Fruit fly (Drosophila melanogaster): ENCODE data around the gene CG10559.

CG10559 gene

dm6 chr3R:25281165-25281564, 34.8 kb downstream of the CG10559 start, which contains the start of gene CG11892 (continued):
- peak; percentile 44 for TF ChIP-seq CG17385 (GFP tag; optimal IDR thresholded peaks at IDR 0.05)
- peak; percentile 15 for TF ChIP-seq lilli (GFP tag; optimal IDR thresholded peaks at IDR 0.05)
- peak; percentile 88 for TF ChIP-seq Ets65A (GFP tag)
- TF ChIP-seq ash1 (GFP tag; optimal IDR thresholded peaks at IDR 0.05), result peak; percentile 45
- TF ChIP-seq BtbVII (GFP tag; optimal IDR thresholded peaks at IDR 0.05), result peak; percentile 52
- peak; percentile 26 for TF ChIP-seq CG10209 (GFP tag; optimal IDR thresholded peaks at IDR 0.05)
- no peak for TF ChIP-seq lola (GFP tag; optimal IDR thresholded peaks at IDR 0.05)
- peak; percentile 48 for TF ChIP-seq sug (tag; optimal IDR thresholded peaks at IDR 0.05)
- peak; percentile 58 for TF ChIP-seq PHDP (tag; optimal IDR thresholded peaks at IDR 0.05)
- TF ChIP-seq ara (GFP tag; IDR thresholded peaks at IDR 0.05), result 0 out of 2 replicates have a peak, but pooled peaks have one; percentile 43
- no peak for TF ChIP-seq Doc2 (GFP tag; IDR thresholded peaks at IDR 0.05)
- TF ChIP-seq tap (tag; optimal IDR thresholded peaks at IDR 0.05), result peak; percentile 52
- TF ChIP-seq CG1602 (GFP tag; optimal IDR thresholded peaks at IDR 0.05), result no peak
- TF ChIP-seq CG16779 (GFP tag; IDR thresholded peaks at IDR 0.05), result no peak
- peak; percentile 18 for TF ChIP-seq CG12299 (tag; optimal IDR thresholded peaks at IDR 0.05)
- TF ChIP-seq HmgZ (tag; optimal IDR thresholded peaks at IDR 0.05), result peak; percentile 32
- TF ChIP-seq CG8281 (tag; optimal IDR thresholded peaks at IDR 0.05), result peak; percentile 19
- peak; percentile 60 for TF ChIP-seq CG15269 (tag; optimal IDR thresholded peaks at IDR 0.05)
- peak; percentile 52 for TF ChIP-seq CG13424 (tag; optimal IDR thresholded peaks at IDR 0.05)
- peak; percentile 30 for TF ChIP-seq CG6765 (GFP tag; optimal IDR thresholded peaks at IDR 0.05)
- TF ChIP-seq lab (GFP tag; optimal IDR thresholded peaks at IDR 0.05), result peak; percentile 83
- no peak for TF ChIP-seq ems (GFP tag; optimal IDR thresholded peaks at IDR 0.05)
- 0 out of 3 replicates have a peak, but pooled peaks have one; percentile 20 for TF ChIP-seq CG11695 (GFP tag; IDR thresholded peaks at IDR 0.05)
- TF ChIP-seq CG1603 (tag; optimal IDR thresholded peaks at IDR 0.05), result peak; percentile 56
- peak; percentile 46 for TF ChIP-seq CG18619 (GFP tag; optimal IDR thresholded peaks at IDR 0.05)
- TF ChIP-seq fd64A (GFP tag; optimal IDR thresholded peaks at IDR 0.05), result peak; percentile 19
- TF ChIP-seq CG6854 (GFP tag; optimal IDR thresholded peaks at IDR 0.05), result peak; percentile 40
- peak; percentile 41 for TF ChIP-seq NfI (GFP tag; optimal IDR thresholded peaks at IDR 0.05)
- peak; percentile 82 for TF ChIP-seq ATbp (GFP tag; optimal IDR thresholded peaks at IDR 0.05)
- peak; percentile 73 for TF ChIP-seq CG17912 (GFP tag; optimal IDR thresholded peaks at IDR 0.05)
- TF ChIP-seq CG3407 (GFP tag; optimal IDR thresholded peaks at IDR 0.05), result peak; percentile 42
- TF ChIP-seq gem (tag; optimal IDR thresholded peaks at IDR 0.05), result peak; percentile 53
- peak; percentile 21 for TF ChIP-seq org-1 (GFP tag; optimal IDR thresholded peaks at IDR 0.05)
- peak; percentile 69; the same call in 1 of the 3 replicates for TF ChIP-seq ci (GFP tag; IDR thresholded peaks at IDR 0.05)
- TF ChIP-seq Trl (optimal IDR thresholded peaks at IDR 0.05), result no peak
- TF ChIP-seq Trl (GFP tag; optimal IDR thresholded peaks at IDR 0.05), result no peak
- TF ChIP-seq CG2120 (GFP tag; optimal IDR thresholded peaks at IDR 0.05), result peak; percentile 44
- TF ChIP-seq CG4707 (GFP tag; optimal IDR thresholded peaks at IDR 0.05), result peak; percentile 39
- peak; percentile 72 for TF ChIP-seq CG10543 (GFP tag; optimal IDR thresholded peaks at IDR 0.05)
- peak; percentile 66 for TF ChIP-seq odd (GFP tag; optimal IDR thresholded peaks at IDR 0.05)
- no peak for TF ChIP-seq CkIIα-i1 (GFP tag; IDR thresholded peaks at IDR 0.05)
- TF ChIP-seq CG4328 (GFP tag; optimal IDR thresholded peaks at IDR 0.05), result peak; percentile 4
- TF ChIP-seq CG9817 (tag; optimal IDR thresholded peaks at IDR 0.05), result peak; percentile 52
- peak; percentile 6 for TF ChIP-seq YL-1 (GFP tag; optimal IDR thresholded peaks at IDR 0.05)
- peak; percentile 81 for TF ChIP-seq CG12071 (GFP tag; optimal IDR thresholded peaks at IDR 0.05)
- TF ChIP-seq fd3F (GFP tag; optimal IDR thresholded peaks at IDR 0.05), result peak; percentile 28
- TF ChIP-seq Asciz (GFP tag; optimal IDR thresholded peaks at IDR 0.05), result peak; percentile 42
- TF ChIP-seq CG11723 (GFP tag; optimal IDR thresholded peaks at IDR 0.05), result peak; percentile 11
- TF ChIP-seq caup (GFP tag; optimal IDR thresholded peaks at IDR 0.05; ENCODE audit: severe bottlenecking), result peak; percentile 58
- TF ChIP-seq Hey (tag; optimal IDR thresholded peaks at IDR 0.05), result peak; percentile 53

All from whole organism, embryonic.